Worm (Caenorhabditis elegans) whole organism, L4 larva: ENCODE data around the gene ZK632.9.

Experiments
- F37D6.2 ChIP-seq: sonication (generic microtip); optimal IDR thresholded peaks from 2 replicates; lab custom pipeline; 2016; ENCODE audit warnings: mild to moderate bottlenecking, missing genetic modification characterization, missing compliant biosample characterization
- F44E2.7 ChIP-seq: fragments of 200-800 bp; sonication (Bioruptor generic); IDR thresholded peaks from 2 replicates; pipeline ENCODE4 v2.1.2; 2022; ENCODE audit warnings: missing genetic modification characterization, missing compliant biosample characterization
- T20F7.1 ChIP-seq: fragments of 200-800 bp; sonication (Bioruptor generic); optimal IDR thresholded peaks from 2 replicates; lab custom pipeline; 2018; ENCODE audit warnings: mild to moderate bottlenecking, missing genetic modification characterization, missing compliant biosample characterization
- Y48G9A.11 ChIP-seq: fragments of 200-800 bp; sonication (Bioruptor generic); IDR thresholded peaks from 2 replicates; pipeline ENCODE4 v1.3.6; 2022; ENCODE audit warnings: missing genetic modification reagents, missing genetic modification characterization, missing compliant biosample characterization
- ZK337.2 ChIP-seq: fragments of 200-800 bp; sonication (Bioruptor generic); IDR thresholded peaks from 2 replicates; pipeline ENCODE4 v1.3.6; 2022; ENCODE audit warnings: missing genetic modification reagents, missing genetic modification characterization, missing compliant biosample characterization
- ZK546.5 ChIP-seq, 2 experiments: sonication (generic microtip); optimal IDR thresholded peaks; 2 replicates each; lab custom pipeline; 2017; ENCODE audit warnings: missing biosample characterization in 2 of 2, missing genetic modification characterization in 2 of 2
- ceh-20 ChIP-seq: fragments of 200-800 bp; sonication (Bioruptor generic); IDR thresholded peaks from 2 replicates; pipeline ENCODE4 v1.3.6; 2022; ENCODE audit warnings: missing genetic modification reagents, missing genetic modification characterization, missing compliant biosample characterization
- ceh-82 ChIP-seq: sonication (generic microtip); optimal IDR thresholded peaks from 2 replicates; lab custom pipeline; 2017; ENCODE audit warnings: missing biosample characterization, missing genetic modification characterization
- daf-12 ChIP-seq: fragments of 150-350 bp; optimal IDR thresholded peaks from 2 replicates; lab custom pipeline; 2014; ENCODE audit warnings: missing biosample characterization, missing genetic modification reagents, missing genetic modification characterization
- daf-16 ChIP-seq, 3 experiments: sonication (generic microtip); optimal IDR thresholded peaks; 2 replicates each; lab custom pipeline; 2016 to 2017; ENCODE audit warnings: missing genetic modification characterization in 3 of 3, missing genetic modification reagents in 3 of 3, mild to moderate bottlenecking in 2 of 3, missing compliant biosample characterization in 2 of 3, missing biosample characterization in 1 of 3, moderate library complexity in 1 of 3
- daf-8 ChIP-seq: fragments of 200-800 bp; sonication (Bioruptor generic); IDR thresholded peaks from 2 replicates; pipeline ENCODE4 v1.3.6; 2022; ENCODE audit warnings: missing genetic modification characterization, missing compliant biosample characterization
- dmd-6 ChIP-seq: fragments of 200-800 bp; sonication (Bioruptor generic); IDR thresholded peaks from 2 replicates; pipeline ENCODE4 v1.3.6; 2022; ENCODE audit warnings: missing genetic modification reagents, missing genetic modification characterization, missing compliant biosample characterization
- dpl-1 ChIP-seq: fragments of 150-350 bp; optimal IDR thresholded peaks from 2 replicates; lab custom pipeline; 2014; ENCODE audit warnings: missing biosample characterization, missing genetic modification reagents, missing genetic modification characterization
- dve-1 ChIP-seq: sonication (generic microtip); optimal IDR thresholded peaks from 2 replicates; lab custom pipeline; 2017; ENCODE audit warnings: antibody characterized with exemption, mild to moderate bottlenecking, missing genetic modification characterization, missing compliant biosample characterization; ENCODE audit not compliant: insufficient read depth
- egl-43 ChIP-seq: fragments of 200-800 bp; sonication (Bioruptor generic); IDR thresholded peaks from 2 replicates; pipeline ENCODE4 v1.3.6; 2022; ENCODE audit warnings: missing genetic modification reagents, missing genetic modification characterization, missing compliant biosample characterization
- hif-1 ChIP-seq, 2 experiments: sonication (generic microtip); optimal IDR thresholded peaks; 2 replicates each; lab custom pipeline; 2016 to 2017; ENCODE audit warnings: missing compliant biosample characterization in 2 of 2, missing genetic modification characterization in 2 of 2, missing genetic modification reagents in 2 of 2, missing genotype in 2 of 2, mild to moderate bottlenecking in 1 of 2
- hlh-11 ChIP-seq: fragments of 200-800 bp; sonication (Bioruptor generic); optimal IDR thresholded peaks from 2 replicates; lab custom pipeline; 2018; ENCODE audit warnings: mild to moderate bottlenecking, missing genetic modification characterization, missing compliant biosample characterization
- hmg-1.1 ChIP-seq: fragments of 200-800 bp; sonication (Bioruptor generic); IDR thresholded peaks from 2 replicates; pipeline ENCODE4 v1.3.6; 2022; ENCODE audit warnings: missing genetic modification reagents, missing genetic modification characterization, missing compliant biosample characterization
- lim-7 ChIP-seq: fragments of 200-800 bp; sonication (Bioruptor generic); IDR thresholded peaks from 2 replicates; pipeline ENCODE4 v1.3.6; 2022; ENCODE audit warnings: missing genetic modification characterization, missing compliant biosample characterization
- lin-13 ChIP-seq: fragments of 150-350 bp; optimal IDR thresholded peaks from 2 replicates; lab custom pipeline; 2014; ENCODE audit warnings: missing biosample characterization, missing genetic modification reagents, missing genetic modification characterization
- lin-15B ChIP-seq: fragments of 150-350 bp; sonication (generic microtip); optimal IDR thresholded peaks from 3 replicates; lab custom pipeline; 2014; ENCODE audit warnings: missing biosample characterization, missing genetic modification characterization
- lin-29 ChIP-seq: fragments of 200-800 bp; sonication (Bioruptor generic); IDR thresholded peaks from 2 replicates; pipeline ENCODE4 v1.3.6; 2022; ENCODE audit warnings: missing genetic modification reagents, missing genetic modification characterization, missing compliant biosample characterization
- lin-38 ChIP-seq: fragments of 200-800 bp; sonication (Bioruptor generic); IDR thresholded peaks from 2 replicates; pipeline ENCODE4 v1.3.6; 2022; ENCODE audit warnings: missing genetic modification reagents, missing genetic modification characterization, missing compliant biosample characterization
- lir-3 ChIP-seq: sonication (generic microtip); optimal IDR thresholded peaks from 2 replicates; lab custom pipeline; 2016; ENCODE audit warnings: mild to moderate bottlenecking, missing genetic modification characterization, missing compliant biosample characterization
- lsy-2 ChIP-seq, 2 experiments: fragments of 150-350 bp in 1 of 2; sonication (generic microtip) in 1 of 2; optimal IDR thresholded peaks; 2 replicates each; lab custom pipeline; 2014 to 2017; ENCODE audit warnings: missing biosample characterization in 2 of 2, missing genetic modification characterization in 2 of 2
- madf-9 ChIP-seq: fragments of 200-800 bp; sonication (Bioruptor generic); conservative IDR thresholded peaks from 2 replicates; pipeline ENCODE4 v1.3.6; 2022; ENCODE audit warnings: missing genetic modification reagents, missing genetic modification characterization, missing compliant biosample characterization
- mdl-1 ChIP-seq, 2 experiments: fragments of 150-350 bp in 1 of 2; sonication (generic microtip) in 1 of 2; optimal IDR thresholded peaks; 2 replicates each; lab custom pipeline; 2014 to 2017; ENCODE audit warnings: missing biosample characterization in 2 of 2, missing genetic modification characterization in 2 of 2
- mdt-29 ChIP-seq: fragments of 200-800 bp; sonication (Bioruptor generic); IDR thresholded peaks from 2 replicates; pipeline ENCODE4 v1.3.6; 2022; ENCODE audit warnings: missing genetic modification reagents, missing genetic modification characterization, missing compliant biosample characterization
- mep-1 ChIP-seq: fragments of 150-350 bp; sonication (generic microtip); optimal IDR thresholded peaks from 3 replicates; lab custom pipeline; 2014; ENCODE audit warnings: missing biosample characterization, missing genetic modification characterization
- mxl-2 ChIP-seq: fragments of 200-800 bp; sonication (Bioruptor generic); conservative IDR thresholded peaks from 2 replicates; pipeline ENCODE4 v1.3.6; 2022; ENCODE audit warnings: missing genetic modification reagents, missing genetic modification characterization, missing compliant biosample characterization
- nhr-11 ChIP-seq: fragments of 150-350 bp; optimal IDR thresholded peaks from 2 replicates; lab custom pipeline; 2014; ENCODE audit warnings: missing biosample characterization, missing genetic modification characterization
- nhr-111 ChIP-seq: fragments of 200-800 bp; sonication (Bioruptor generic); optimal IDR thresholded peaks from 2 replicates; lab custom pipeline; 2018; ENCODE audit warnings: mild to moderate bottlenecking, missing genetic modification characterization, missing compliant biosample characterization
- nhr-25 ChIP-seq: sonication (generic microtip); optimal IDR thresholded peaks from 2 replicates; lab custom pipeline; 2017; ENCODE audit warnings: missing genetic modification characterization, mild to moderate bottlenecking, missing compliant biosample characterization, antibody characterized with exemption, moderate library complexity, borderline replicate concordance; ENCODE audit not compliant: insufficient read depth
- nhr-28 ChIP-seq: fragments of 150-350 bp; optimal IDR thresholded peaks from 2 replicates; lab custom pipeline; 2014; ENCODE audit warnings: missing biosample characterization, missing genetic modification characterization
- nhr-48 ChIP-seq: sonication (generic microtip); optimal IDR thresholded peaks from 2 replicates; lab custom pipeline; 2016; ENCODE audit warnings: mild to moderate bottlenecking, missing genetic modification characterization, missing compliant biosample characterization
- nhr-6 ChIP-seq: fragments of 150-350 bp; optimal IDR thresholded peaks from 2 replicates; lab custom pipeline; 2014; ENCODE audit warnings: missing biosample characterization, missing genetic modification characterization
- nhr-76 ChIP-seq: fragments of 150-350 bp; optimal IDR thresholded peaks from 2 replicates; lab custom pipeline; 2014; ENCODE audit warnings: missing biosample characterization, missing genetic modification characterization
- pha-4 ChIP-seq, 2 experiments: fragments of 150-350 bp in 1 of 2; fragments of 200-800 bp in 1 of 2; sonication (Bioruptor generic) in 1 of 2; IDR thresholded peaks in 1 of 2; optimal IDR thresholded peaks in 1 of 2; 2 replicates each; pipeline versions ENCODE4 v1.3.6 to Lab custom; 2014 to 2022; ENCODE audit warnings: missing genetic modification characterization in 2 of 2, missing genetic modification reagents in 2 of 2, missing biosample characterization in 1 of 2, missing compliant biosample characterization in 1 of 2
- php-3 ChIP-seq: fragments of 200-800 bp; sonication (Bioruptor generic); IDR thresholded peaks from 2 replicates; pipeline ENCODE4 v1.3.6; 2022; ENCODE audit warnings: missing genetic modification reagents, missing genetic modification characterization, missing compliant biosample characterization
- skn-1 ChIP-seq: fragments of 150-350 bp; optimal IDR thresholded peaks from 2 replicates; lab custom pipeline; 2014; ENCODE audit warnings: missing biosample characterization, missing genetic modification characterization
- snpc-4 ChIP-seq: fragments of 150-350 bp; optimal IDR thresholded peaks from 2 replicates; lab custom pipeline; 2014; ENCODE audit warnings: missing biosample characterization, missing genetic modification characterization
- spr-1 ChIP-seq: sonication (generic microtip); optimal IDR thresholded peaks from 2 replicates; lab custom pipeline; 2016; ENCODE audit warnings: mild to moderate bottlenecking, missing genetic modification characterization, missing compliant biosample characterization
- spr-3 ChIP-seq: fragments of 200-800 bp; sonication (Bioruptor generic); optimal IDR thresholded peaks from 2 replicates; lab custom pipeline; 2018; ENCODE audit warnings: mild to moderate bottlenecking, missing genetic modification characterization, missing compliant biosample characterization
- tra-1 ChIP-seq: fragments of 200-800 bp; sonication (Bioruptor generic); IDR thresholded peaks from 2 replicates; pipeline ENCODE4 v1.3.6; 2022; ENCODE audit warnings: missing genetic modification reagents, missing genetic modification characterization, missing compliant biosample characterization
- unc-62 ChIP-seq, 3 experiments: fragments of 150-350 bp in 1 of 3; sonication (generic microtip); optimal IDR thresholded peaks in 2 of 3; peaks in 1 of 3; 1 replicate in 1 of 3; 2 replicates in 2 of 3; lab custom pipeline; 2014 to 2017; ENCODE audit warnings: missing biosample characterization in 3 of 3, missing genetic modification characterization in 3 of 3, missing genetic modification reagents in 3 of 3, missing genotype in 1 of 3
- zip-2 ChIP-seq: fragments of 150-350 bp; optimal IDR thresholded peaks from 2 replicates; lab custom pipeline; 2014; ENCODE audit warnings: missing biosample characterization, missing genetic modification characterization
- ztf-7 ChIP-seq: fragments of 150-350 bp; optimal IDR thresholded peaks from 2 replicates; lab custom pipeline; 2014; ENCODE audit warnings: missing biosample characterization, missing genetic modification characterization

Gene ZK632.9

ce11 chrIII:9808179-9808578, 17.1 kb downstream of the ZK632.9 start, which contains the start of gene gtap-2 (continued):
- TF ChIP-seq Y48G9A.11 (GFP tag; lab: Robert Waterston, UW) (no peak), ZK337.2 (GFP tag; lab: Robert Waterston, UW) (no peak), hmg-1.1 (GFP tag; lab: Robert Waterston, UW) (no peak), pha-4 (GFP tag; IDR thresholded peaks at IDR 0.05; lab: Robert Waterston, UW) (no peak), pha-4 (tag; optimal IDR thresholded peaks at IDR 0.05; lab: Kevin White, UChicago) (no peak), lin-15B (tag; lab: Kevin White, UChicago) (no peak), ZK546.5 (tag; optimal IDR thresholded peaks at IDR 0.05; lab: Kevin White, UChicago) (no peak), daf-16 (GFP tag; optimal IDR thresholded peaks at IDR 0.05; lab: Kevin White, UChicago) (no peak), daf-16 (tag; optimal IDR thresholded peaks at IDR 0.05; lab: Kevin White, UChicago) (no peak), F44E2.7 (GFP tag; lab: Robert Waterston, UW) (no peak), ztf-7 (tag; lab: Kevin White, UChicago) (no peak), daf-12 (tag; lab: Kevin White, UChicago) (no peak), lim-7 (GFP tag; lab: Robert Waterston, UW) (no peak)

ce11 chrIII:9807560-9808046, 17.6 kb downstream of the ZK632.9 start:
- TF ChIP-seq T20F7.1 (no peak), nhr-6 (tag; lab: Kevin White, UChicago) (peak; percentile 38), mdl-1 (tag; optimal IDR thresholded peaks at IDR 0.05; lab: Kevin White, UChicago) (peak; percentile 23 to 79), dmd-6 (GFP tag; lab: Robert Waterston, UW) (peak; percentile 37; the same call in 1 of the 2 replicates), dve-1 (peak; percentile 61), unc-62 (GFP tag; optimal IDR thresholded peaks at IDR 0.05 in 1 of 2; lab: Kevin White, UChicago) (no peak), unc-62 (tag; optimal IDR thresholded peaks at IDR 0.05; lab: Kevin White, UChicago) (no peak), daf-8 (GFP tag; lab: Robert Waterston, UW) (no peak), ceh-82 (no peak), spr-1 (tag; lab: Kevin White, UChicago) (no peak), ceh-20 (GFP tag; lab: Robert Waterston, UW) (peak; percentile 72), zip-2 (tag; lab: Kevin White, UChicago) (peak; percentile 5), nhr-76 (tag; lab: Kevin White, UChicago) (no peak), dpl-1 (peak; percentile 34), tra-1 (0 out of 2 replicates have a peak, but pooled peaks have one; percentile 6), hif-1 (tag; optimal IDR thresholded peaks at IDR 0.05; lab: Kevin White, UChicago) (no peak), lin-38 (peak; percentile 30; the same call in 1 of the 2 replicates), egl-43 (no peak), lin-13 (GFP tag; lab: Kevin White, UChicago) (peak; percentile 8), nhr-28 (tag; lab: Kevin White, UChicago) (peak; percentile 75), lin-29 (GFP tag; lab: Robert Waterston, UW) (no peak), skn-1 (no peak), lir-3 (tag; lab: Kevin White, UChicago) (no peak), snpc-4 (tag; lab: Kevin White, UChicago) (no peak), nhr-48 (tag; lab: Kevin White, UChicago) (peak; percentile 86), nhr-25 (tag; lab: Kevin White, UChicago) (no peak), madf-9 (GFP tag; lab: Robert Waterston, UW) (no peak), hlh-11 (tag; lab: Kevin White, UChicago) (peak; percentile 81), mxl-2 (GFP tag; lab: Robert Waterston, UW) (no peak), lin-15B (tag; lab: Kevin White, UChicago) (no peak), lsy-2 (tag; optimal IDR thresholded peaks at IDR 0.05; lab: Kevin White, UChicago) (peak; percentile 2 to 25), mdt-29 (no peak), nhr-111 (GFP tag; lab: Kevin White, UChicago) (no peak), php-3 (GFP tag; lab: Robert Waterston, UW) (peak; percentile 94), F37D6.2 (tag; lab: Kevin White, UChicago) (no peak), nhr-11 (tag; lab: Kevin White, UChicago) (no peak), daf-16 (GFP tag; optimal IDR thresholded peaks at IDR 0.05; lab: Kevin White, UChicago) (no peak), daf-16 (tag; optimal IDR thresholded peaks at IDR 0.05; lab: Kevin White, UChicago) (peak; percentile 13), spr-3 (GFP tag; lab: Kevin White, UChicago) (no peak), mep-1 (tag; lab: Kevin White, UChicago) (peak; percentile 63)
